Worm (Caenorhabditis elegans): Measurements from ENCODE around the gene srz-5.

- no peak for TF ChIP-seq nhr-232 (tag; optimal IDR thresholded peaks at IDR 0.05)
- no peak for TF ChIP-seq zip-5 (tag; optimal IDR thresholded peaks at IDR 0.05)
- TF ChIP-seq F13H6.1 (tag; optimal IDR thresholded peaks at IDR 0.05) = no peak
- TF ChIP-seq pha-4 (tag; optimal IDR thresholded peaks at IDR 0.05) = no peak
- no peak for TF ChIP-seq pha-2 (tag; optimal IDR thresholded peaks at IDR 0.05)
- no peak for TF ChIP-seq ceh-45 (GFP tag; IDR thresholded peaks at IDR 0.05)
- no peak for TF ChIP-seq ceh-9 (tag; optimal IDR thresholded peaks at IDR 0.05)
- no peak for TF ChIP-seq pax-1 (tag; optimal IDR thresholded peaks at IDR 0.05)
- TF ChIP-seq K02D7.2 (tag; optimal IDR thresholded peaks at IDR 0.05) = no peak
- TF ChIP-seq elt-2 (tag; optimal IDR thresholded peaks at IDR 0.05) = no peak
These were observed 44.0 kb downstream of the srz-5 start, which contains the start of gene Y49F6B.20 for ce11 chrII:3470549-3470948.

Measured in whole organism, late embryonic.